Worm (Caenorhabditis elegans) whole organism, L1 larva: Measurements from ENCODE around the gene elo-8.

Experiments
- C16A3.4 ChIP-seq: fragments of 150-350 bp; optimal IDR thresholded peaks from 2 replicates; lab custom pipeline; 2014; ENCODE audit warnings: missing biosample characterization, missing genetic modification characterization
- C34B4.2 ChIP-seq: sonication (generic microtip); optimal IDR thresholded peaks from 2 replicates; lab custom pipeline; 2017; ENCODE audit warnings: mild to moderate bottlenecking, missing genetic modification characterization, missing compliant biosample characterization
- F16B12.6 ChIP-seq: fragments of 150-350 bp; optimal IDR thresholded peaks from 2 replicates; lab custom pipeline; 2014; ENCODE audit warnings: missing biosample characterization, missing genetic modification characterization
- aha-1 ChIP-seq: fragments of 150-350 bp; optimal IDR thresholded peaks from 2 replicates; lab custom pipeline; 2014; ENCODE audit warnings: missing biosample characterization, missing genetic modification characterization
- alr-1 ChIP-seq: fragments of 200-800 bp; sonication (Bioruptor generic); optimal IDR thresholded peaks from 2 replicates; lab custom pipeline; 2018; ENCODE audit warnings: borderline replicate concordance, mild to moderate bottlenecking, missing genetic modification characterization, missing compliant biosample characterization
- aly-2 ChIP-seq: fragments of 150-350 bp; optimal IDR thresholded peaks from 2 replicates; lab custom pipeline; 2014; ENCODE audit warnings: missing biosample characterization, missing genetic modification characterization
- blmp-1 ChIP-seq: fragments of 150-350 bp; optimal IDR thresholded peaks from 2 replicates; lab custom pipeline; 2014; ENCODE audit warnings: missing biosample characterization, missing genetic modification characterization
- ceh-63 ChIP-seq: fragments of 200-800 bp; sonication (Bioruptor generic); optimal IDR thresholded peaks from 2 replicates; lab custom pipeline; 2018; ENCODE audit warnings: mild to moderate bottlenecking, missing genetic modification characterization, missing compliant biosample characterization
- ceh-8 ChIP-seq: fragments of 200-800 bp; sonication (Bioruptor generic); optimal IDR thresholded peaks from 2 replicates; lab custom pipeline; 2018; ENCODE audit warnings: mild to moderate bottlenecking, missing genetic modification characterization, moderate library complexity, missing compliant biosample characterization
- ceh-82 ChIP-seq, 3 experiments: fragments of 150-350 bp in 1 of 3; sonication (generic microtip) in 2 of 3; optimal IDR thresholded peaks; 2 replicates each; lab custom pipeline; 2014 to 2017; ENCODE audit warnings: missing biosample characterization in 3 of 3, missing genetic modification characterization in 3 of 3
- ceh-90 ChIP-seq: sonication (generic microtip); optimal IDR thresholded peaks from 2 replicates; lab custom pipeline; 2016; ENCODE audit warnings: missing genetic modification characterization, missing compliant biosample characterization
- dpl-1 ChIP-seq, 3 experiments: fragments of 150-350 bp in 2 of 3; sonication (generic microtip) in 1 of 3; optimal IDR thresholded peaks; 2 replicates each; lab custom pipeline; 2014 to 2017; ENCODE audit warnings: missing biosample characterization in 3 of 3, missing genetic modification characterization in 3 of 3, missing genetic modification reagents in 3 of 3
- efl-1 ChIP-seq, 4 experiments: fragments of 150-350 bp; optimal IDR thresholded peaks in 3 of 4; peaks in 1 of 4; 1 replicate in 1 of 4; 2 replicates in 3 of 4; lab custom pipeline; 2014; ENCODE audit warnings: missing biosample characterization in 2 of 4, missing genetic modification characterization in 2 of 4, missing genetic modification reagents in 2 of 4
- efl-3 ChIP-seq: fragments of 200-800 bp; sonication (Bioruptor generic); optimal IDR thresholded peaks from 2 replicates; lab custom pipeline; 2018; ENCODE audit warnings: mild to moderate bottlenecking, missing genetic modification characterization, missing compliant biosample characterization
- egl-13 ChIP-seq: sonication (generic microtip); optimal IDR thresholded peaks from 2 replicates; lab custom pipeline; 2016; ENCODE audit warnings: missing genotype, missing genetic modification reagents, missing genetic modification characterization, missing compliant biosample characterization
- egl-27 ChIP-seq, 2 experiments: fragments of 150-350 bp in 1 of 2; sonication (generic microtip); optimal IDR thresholded peaks; 3 replicates each; lab custom pipeline; 2017 to 2018; ENCODE audit warnings: missing biosample characterization in 2 of 2, missing genetic modification characterization in 2 of 2, missing genetic modification reagents in 2 of 2
- elt-2 ChIP-seq: sonication (generic microtip); optimal IDR thresholded peaks from 2 replicates; lab custom pipeline; 2016; ENCODE audit warnings: missing genetic modification characterization, mild to moderate bottlenecking, inconsistent platforms, missing compliant biosample characterization, missing genetic modification reagents
- elt-3 ChIP-seq, 6 experiments: fragments of 150-350 bp in 1 of 6; sonication (generic microtip); optimal IDR thresholded peaks; 2 replicates each; lab custom pipeline; 2017 to 2018; ENCODE audit warnings: missing biosample characterization in 6 of 6, missing genetic modification characterization in 6 of 6, inconsistent platforms in 1 of 6
- fkh-8 ChIP-seq: sonication (generic microtip); optimal IDR thresholded peaks from 2 replicates; lab custom pipeline; 2016; ENCODE audit warnings: mild to moderate bottlenecking, missing genetic modification characterization, missing compliant biosample characterization
- fos-1 ChIP-seq: fragments of 150-350 bp; optimal IDR thresholded peaks from 2 replicates; lab custom pipeline; 2014; ENCODE audit warnings: missing biosample characterization, missing genetic modification characterization
- hpl-2 ChIP-seq: fragments of 150-350 bp; optimal IDR thresholded peaks from 2 replicates; lab custom pipeline; 2014; ENCODE audit warnings: missing biosample characterization, missing genetic modification reagents, missing genetic modification characterization
- jun-1 ChIP-seq: fragments of 150-350 bp; optimal IDR thresholded peaks from 2 replicates; lab custom pipeline; 2014; ENCODE audit warnings: missing biosample characterization, missing genetic modification reagents, missing genetic modification characterization
- lin-13 ChIP-seq: fragments of 150-350 bp; optimal IDR thresholded peaks from 2 replicates; lab custom pipeline; 2014; ENCODE audit warnings: missing biosample characterization, missing genetic modification reagents, missing genetic modification characterization
- lin-35 ChIP-seq, 2 experiments: fragments of 150-350 bp; optimal IDR thresholded peaks; 2 replicates each; lab custom pipeline; 2014; ENCODE audit warnings: missing biosample characterization in 2 of 2, missing genetic modification characterization in 2 of 2, missing genetic modification reagents in 2 of 2
- lir-3 ChIP-seq: sonication (generic microtip); optimal IDR thresholded peaks from 2 replicates; lab custom pipeline; 2016; ENCODE audit warnings: mild to moderate bottlenecking, missing genetic modification characterization, moderate library complexity, missing compliant biosample characterization; ENCODE audit not compliant: poor library complexity
- lsy-2 ChIP-seq, 2 experiments: fragments of 150-350 bp; optimal IDR thresholded peaks; 2 replicates each; lab custom pipeline; 2014; ENCODE audit warnings: missing biosample characterization in 2 of 2, missing genetic modification characterization in 2 of 2
- mdl-1 ChIP-seq, 2 experiments: fragments of 150-350 bp; optimal IDR thresholded peaks; 2 replicates each; lab custom pipeline; 2014 to 2017; ENCODE audit warnings: missing biosample characterization in 2 of 2, missing genetic modification characterization in 2 of 2, inconsistent platforms in 1 of 2
- mef-2 ChIP-seq: fragments of 150-350 bp; optimal IDR thresholded peaks from 2 replicates; lab custom pipeline; 2014; ENCODE audit warnings: missing biosample characterization, missing genetic modification characterization
- mep-1 ChIP-seq: fragments of 150-350 bp; optimal IDR thresholded peaks from 2 replicates; lab custom pipeline; 2014; ENCODE audit warnings: missing biosample characterization, missing genetic modification characterization
- nhr-11 ChIP-seq: fragments of 150-350 bp; optimal IDR thresholded peaks from 2 replicates; lab custom pipeline; 2014; ENCODE audit warnings: missing biosample characterization, missing genetic modification characterization
- nhr-12 ChIP-seq: sonication (generic microtip); optimal IDR thresholded peaks from 2 replicates; lab custom pipeline; 2017; ENCODE audit warnings: missing biosample characterization, missing genetic modification characterization
- nhr-19 ChIP-seq: fragments of 200-800 bp; sonication (Bioruptor generic); conservative IDR thresholded peaks from 2 replicates; pipeline ENCODE4 v1.3.6; 2022; ENCODE audit warnings: missing genetic modification characterization, missing compliant biosample characterization
- nhr-20 ChIP-seq: sonication (generic microtip); optimal IDR thresholded peaks from 2 replicates; lab custom pipeline; 2016; ENCODE audit warnings: mild to moderate bottlenecking, missing genetic modification characterization, missing compliant biosample characterization
- nhr-28 ChIP-seq: fragments of 150-350 bp; optimal IDR thresholded peaks from 2 replicates; lab custom pipeline; 2014; ENCODE audit warnings: missing biosample characterization, missing genetic modification characterization
- nhr-77 ChIP-seq: fragments of 150-350 bp; optimal IDR thresholded peaks from 2 replicates; lab custom pipeline; 2014; ENCODE audit warnings: missing biosample characterization, missing genetic modification characterization
- nhr-85 ChIP-seq: sonication (generic microtip); peaks from one replicate; lab custom pipeline; 2016; ENCODE audit warnings: missing genetic modification characterization, inconsistent platforms, missing compliant biosample characterization
- pag-3 ChIP-seq: sonication (generic microtip); optimal IDR thresholded peaks from 2 replicates; lab custom pipeline; 2017; ENCODE audit warnings: missing genetic modification characterization, mild to moderate bottlenecking, missing compliant biosample characterization, antibody characterized with exemption, borderline replicate concordance; ENCODE audit not compliant: insufficient read depth
- pax-3 ChIP-seq: fragments of 200-800 bp; sonication (Bioruptor generic); optimal IDR thresholded peaks from 2 replicates; lab custom pipeline; 2018; ENCODE audit warnings: mild to moderate bottlenecking, missing genetic modification characterization, moderate library complexity, missing compliant biosample characterization
- rnt-1 ChIP-seq: sonication (generic microtip); optimal IDR thresholded peaks from 2 replicates; lab custom pipeline; 2016; ENCODE audit warnings: mild to moderate bottlenecking, missing genetic modification characterization, moderate library complexity, missing compliant biosample characterization
- skn-1 ChIP-seq: fragments of 150-350 bp; optimal IDR thresholded peaks from 2 replicates; lab custom pipeline; 2014; ENCODE audit warnings: missing biosample characterization, missing genetic modification characterization
- snu-23 ChIP-seq: sonication (generic microtip); optimal IDR thresholded peaks from 2 replicates; lab custom pipeline; 2016; ENCODE audit warnings: missing genetic modification characterization, missing compliant biosample characterization
- sox-4 ChIP-seq: sonication (generic microtip); optimal IDR thresholded peaks from 2 replicates; lab custom pipeline; 2016; ENCODE audit warnings: missing genetic modification characterization, missing compliant biosample characterization
- unc-130 ChIP-seq: fragments of 150-350 bp; optimal IDR thresholded peaks from 2 replicates; lab custom pipeline; 2017; ENCODE audit warnings: missing biosample characterization, missing genetic modification characterization, inconsistent platforms
- unc-30 ChIP-seq: sonication (generic microtip); optimal IDR thresholded peaks from 2 replicates; lab custom pipeline; 2017; ENCODE audit warnings: missing biosample characterization, missing genetic modification characterization
- unc-62 ChIP-seq: fragments of 150-350 bp; optimal IDR thresholded peaks from 2 replicates; lab custom pipeline; 2014; ENCODE audit warnings: missing biosample characterization, missing genetic modification reagents, missing genetic modification characterization
- unc-86 ChIP-seq: sonication (generic microtip); optimal IDR thresholded peaks from 2 replicates; lab custom pipeline; 2016; ENCODE audit warnings: missing genetic modification characterization, missing compliant biosample characterization
- xbp-1 ChIP-seq: sonication (generic microtip); optimal IDR thresholded peaks from 2 replicates; lab custom pipeline; 2016; ENCODE audit warnings: missing genetic modification characterization, missing compliant biosample characterization
- zip-4 ChIP-seq: fragments of 200-800 bp; sonication (Bioruptor generic); optimal IDR thresholded peaks from 2 replicates; lab custom pipeline; 2018; ENCODE audit warnings: mild to moderate bottlenecking, missing genetic modification characterization, moderate library complexity, missing compliant biosample characterization
- ztf-11 ChIP-seq, 2 experiments: sonication (generic microtip); optimal IDR thresholded peaks; 2 replicates each; lab custom pipeline; 2016 to 2017; ENCODE audit warnings: missing genetic modification characterization in 2 of 2, missing biosample characterization in 1 of 2, missing compliant biosample characterization in 1 of 2
- ztf-4 ChIP-seq: fragments of 150-350 bp; optimal IDR thresholded peaks from 2 replicates; lab custom pipeline; 2014; ENCODE audit warnings: missing biosample characterization, missing genetic modification characterization

The elo-8 gene

DNA sequence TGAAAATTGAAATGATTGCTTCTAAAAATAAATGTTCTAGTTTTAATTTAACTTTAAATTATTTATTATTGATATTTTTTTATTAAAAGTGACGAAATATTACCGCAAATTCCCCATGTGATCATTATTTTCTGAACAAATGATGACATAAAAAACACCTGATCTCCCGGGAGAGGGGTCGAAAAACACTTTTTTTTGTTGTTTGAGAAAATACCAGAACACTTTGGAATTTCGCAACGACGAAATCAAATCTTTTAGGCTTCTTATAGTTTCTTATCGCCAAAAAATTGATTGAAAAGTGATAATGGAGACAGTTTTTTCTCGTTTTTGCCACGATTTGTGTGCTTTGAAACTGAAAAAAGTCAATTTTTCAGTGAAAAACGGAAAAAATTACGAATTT is 12.5 kb upstream of the elo-8 start:
- no peak for TF ChIP-seq unc-30 (tag; lab: Kevin White, UChicago)
- no peak for TF ChIP-seq zip-4 (GFP tag; lab: Kevin White, UChicago)
- peak; percentile 96 for TF ChIP-seq skn-1
- peak in 1 of 2 experiments; percentile 28 for TF ChIP-seq lin-35 (GFP tag; optimal IDR thresholded peaks at IDR 0.05; lab: Kevin White, UChicago)
- TF ChIP-seq, all 84 proteins: peak for 2

ce11 chrIII:11243421-11243820 is 11.6 kb upstream of the elo-8 start:
- TF ChIP-seq efl-3 (GFP tag; lab: Kevin White, UChicago) (no peak), jun-1 (tag; lab: Kevin White, UChicago) (peak; percentile 57), lin-13 (peak; percentile 23), nhr-19 (GFP tag; lab: Robert Waterston, UW) (peak; percentile 94), F16B12.6 (peak; percentile 3), ceh-90 (tag; lab: Kevin White, UChicago) (no peak), ztf-11 (tag; optimal IDR thresholded peaks at IDR 0.05; lab: Kevin White, UChicago) (peak in 1 of 2 experiments; percentile 4), snu-23 (GFP tag; lab: Kevin White, UChicago) (peak; percentile 90), zip-4 (GFP tag; lab: Kevin White, UChicago) (no peak), nhr-11 (tag; lab: Kevin White, UChicago) (no peak), C34B4.2 (no peak), lir-3 (tag; lab: Kevin White, UChicago) (no peak), skn-1 (peak; percentile 68), alr-1 (tag; lab: Kevin White, UChicago) (no peak), pax-3 (tag; lab: Kevin White, UChicago) (no peak), unc-130 (tag; lab: Kevin White, UChicago) (peak; percentile 67), egl-27 (tag; optimal IDR thresholded peaks at IDR 0.05; lab: Kevin White, UChicago) (no peak), ztf-4 (tag; lab: Kevin White, UChicago) (peak; percentile 49), ceh-63 (no peak), nhr-85 (tag; lab: Kevin White, UChicago) (peak; percentile 90), efl-1 (optimal IDR thresholded peaks at IDR 0.05; lab: Kevin White, UChicago) (peak; percentile 65 to 74), efl-1 (GFP tag; optimal IDR thresholded peaks at IDR 0.05 in 1 of 2; lab: Kevin White, UChicago) (peak; percentile 44 to 93), ceh-82 (tag; optimal IDR thresholded peaks at IDR 0.05; lab: Kevin White, UChicago) (peak in 2 of 3 experiments; percentile 1 to 39), sox-4 (tag; lab: Kevin White, UChicago) (no peak), blmp-1 (tag; lab: Kevin White, UChicago) (peak; percentile 89), aha-1 (tag; lab: Kevin White, UChicago) (no peak), elt-3 (tag; optimal IDR thresholded peaks at IDR 0.05; lab: Kevin White, UChicago) (peak in 4 of 6 experiments; percentile 47 to 61 (median 54)), dpl-1 (GFP tag; optimal IDR thresholded peaks at IDR 0.05; lab: Kevin White, UChicago) (peak; percentile 11 to 51 (median 50)), hpl-2 (GFP tag; lab: Kevin White, UChicago) (peak; percentile 12), nhr-28 (tag; lab: Kevin White, UChicago) (no peak), fkh-8 (tag; lab: Kevin White, UChicago) (peak; percentile 33), nhr-12 (tag; lab: Kevin White, UChicago) (no peak), aly-2 (tag; lab: Kevin White, UChicago) (no peak), egl-13 (tag; lab: Kevin White, UChicago) (no peak), fos-1 (tag; lab: Kevin White, UChicago) (peak; percentile 83), xbp-1 (tag; lab: Kevin White, UChicago) (peak; percentile 52), elt-2 (tag; lab: Kevin White, UChicago) (peak; percentile 25), unc-62 (GFP tag; lab: Kevin White, UChicago) (no peak), mef-2 (tag; lab: Kevin White, UChicago) (no peak), pag-3 (tag; lab: Kevin White, UChicago) (no peak), mep-1 (tag; lab: Kevin White, UChicago) (peak; percentile 76), unc-86 (tag; lab: Kevin White, UChicago) (no peak), C16A3.4 (tag; lab: Kevin White, UChicago) (peak; percentile 80), lsy-2 (tag; optimal IDR thresholded peaks at IDR 0.05; lab: Kevin White, UChicago) (peak; percentile 60 to 84), ceh-8 (GFP tag; lab: Kevin White, UChicago) (no peak), mdl-1 (tag; optimal IDR thresholded peaks at IDR 0.05; lab: Kevin White, UChicago) (peak in 1 of 2 experiments; percentile 60), nhr-77 (peak; percentile 68), rnt-1 (tag; lab: Kevin White, UChicago) (no peak), nhr-20 (peak; percentile 84)
